Worm (Caenorhabditis elegans) whole organism, midembryonic: Measurements from ENCODE around the gene bicd-1.

Experiments used
- T22C8.4 ChIP-seq: fragments of 200-800 bp; sonication (Bioruptor generic); IDR thresholded peaks from 2 replicates; pipeline ENCODE4 v1.3.6; 2022; ENCODE audit warnings: missing genetic modification characterization, missing compliant biosample characterization
- cog-1 ChIP-seq: sonication (generic microtip); optimal IDR thresholded peaks from 2 replicates; lab custom pipeline; 2016; ENCODE audit warnings: missing genetic modification characterization, missing compliant biosample characterization
- flt-1 ChIP-seq: fragments of 200-800 bp; sonication (Bioruptor generic); IDR thresholded peaks from 2 replicates; pipeline ENCODE4 v1.3.6; 2022; ENCODE audit warnings: missing genetic modification characterization, missing compliant biosample characterization
- klf-2 ChIP-seq: fragments of 200-800 bp; sonication (Bioruptor generic); conservative IDR thresholded peaks from 2 replicates; pipeline ENCODE4 v1.3.6; 2022; ENCODE audit warnings: missing genetic modification reagents, missing genetic modification characterization, missing compliant biosample characterization
- med-1 ChIP-seq: sonication (generic microtip); optimal IDR thresholded peaks from 2 replicates; lab custom pipeline; 2017; ENCODE audit warnings: missing genetic modification characterization, mild to moderate bottlenecking, missing compliant biosample characterization, antibody characterized with exemption, missing genetic modification reagents; ENCODE audit not compliant: insufficient read depth
- ref-1 ChIP-seq: fragments of 200-800 bp; sonication (Bioruptor generic); conservative IDR thresholded peaks from 2 replicates; pipeline ENCODE4 v1.3.6; 2022; ENCODE audit warnings: missing genetic modification reagents, missing genetic modification characterization, missing compliant biosample characterization
- tab-1 ChIP-seq: fragments of 200-800 bp; sonication (Bioruptor generic); IDR thresholded peaks from 2 replicates; pipeline ENCODE4 v1.3.6; 2022; ENCODE audit warnings: missing genetic modification characterization, missing compliant biosample characterization
- ztf-23 ChIP-seq: fragments of 200-800 bp; sonication (Bioruptor generic); IDR thresholded peaks from 2 replicates; pipeline ENCODE4 v1.3.6; 2022; ENCODE audit warnings: missing genetic modification reagents, missing genetic modification characterization, missing compliant biosample characterization
- ztf-29 ChIP-seq: fragments of 200-800 bp; sonication (Bioruptor generic); IDR thresholded peaks from 2 replicates; pipeline ENCODE4 v1.3.6; 2022; ENCODE audit warnings: missing genetic modification reagents, missing genetic modification characterization, missing compliant biosample characterization

- no peak for TF ChIP-seq med-1 (GFP tag; lab: Kevin White, UChicago)
- no peak for TF ChIP-seq cog-1 (tag; lab: Kevin White, UChicago)
- TF ChIP-seq flt-1 (GFP tag; lab: Robert Waterston, UW), result no peak
- TF ChIP-seq T22C8.4 (GFP tag; lab: Robert Waterston, UW), result no peak
- no peak for TF ChIP-seq ztf-29
- TF ChIP-seq ref-1, result no peak
- no peak for TF ChIP-seq ztf-23
- TF ChIP-seq tab-1 (GFP tag; lab: Robert Waterston, UW), result no peak
- no peak for TF ChIP-seq klf-2 (GFP tag; lab: Robert Waterston, UW)
Measured at ce11 chrIV:6547397-6547796, 24.7 kb downstream of the bicd-1 start.
